Worm (Caenorhabditis elegans) whole organism, L4 larva: ENCODE results near the gene srx-134.

Experiments
- lin-29 ChIP-seq: fragments of 200-800 bp; sonication (Bioruptor generic); IDR thresholded peaks from 2 replicates; pipeline ENCODE4 v1.3.6; 2022; ENCODE audit warnings: missing genetic modification reagents, missing genetic modification characterization, missing compliant biosample characterization
- nhr-11 ChIP-seq: fragments of 150-350 bp; optimal IDR thresholded peaks from 2 replicates; lab custom pipeline; 2014; ENCODE audit warnings: missing biosample characterization, missing genetic modification characterization
- pqm-1 ChIP-seq: sonication (generic microtip); optimal IDR thresholded peaks from 2 replicates; lab custom pipeline; 2017; ENCODE audit warnings: missing biosample characterization, missing genetic modification characterization
- snpc-4 ChIP-seq: fragments of 150-350 bp; optimal IDR thresholded peaks from 2 replicates; lab custom pipeline; 2014; ENCODE audit warnings: missing biosample characterization, missing genetic modification characterization

- TF ChIP-seq pqm-1 (tag; lab: Kevin White, UChicago) (no peak), snpc-4 (tag; lab: Kevin White, UChicago) (no peak), lin-29 (GFP tag; lab: Robert Waterston, UW) (no peak), nhr-11 (tag; lab: Kevin White, UChicago) (no peak)
Measured at ce11 chrV:13891489-13891888, 35.2 kb upstream of the srx-134 start.
